Worm (Caenorhabditis elegans): Measurements from ENCODE around the gene srsx-38.
"Not testable (repeated sequence)": the region's sequence is repeated elsewhere in the genome, so short reads cannot be mapped to it uniquely, and the experiment has no call there.

DNA sequence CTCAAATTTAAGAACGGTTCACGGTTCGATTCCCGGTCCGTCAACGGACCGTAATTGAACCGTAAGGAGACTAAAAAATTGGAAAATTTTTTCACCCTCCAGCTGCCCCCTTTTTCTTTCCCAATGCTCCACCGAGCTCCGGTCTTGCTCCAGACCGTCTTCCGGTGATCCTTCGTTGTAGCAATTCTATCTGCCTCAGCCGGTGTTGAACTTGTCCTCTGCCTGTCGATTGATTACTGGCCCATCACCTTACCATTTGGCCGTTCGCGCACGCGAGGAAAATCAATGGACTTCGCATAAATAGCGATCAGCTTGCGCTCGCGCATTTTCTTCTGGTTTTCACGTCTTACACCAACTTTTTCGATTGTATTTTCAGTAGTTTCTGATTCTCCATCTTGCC is 39.9 kb downstream of the srsx-38 start:
- not testable (repeated sequence) for TF ChIP-seq med-1 (GFP tag; optimal IDR thresholded peaks at IDR 0.05; ENCODE audit: insufficient read depth); klf-2 (GFP tag; conservative IDR thresholded peaks at IDR 0.05); ztf-29 (GFP tag; IDR thresholded peaks at IDR 0.05)
- TF ChIP-seq T22C8.4 (GFP tag; IDR thresholded peaks at IDR 0.05) = peak; percentile 22; the same call in 1 of the 2 replicates
- peak; percentile 75 for TF ChIP-seq tab-1 (GFP tag; IDR thresholded peaks at IDR 0.05)
- TF ChIP-seq flt-1 (GFP tag; IDR thresholded peaks at IDR 0.05) = peak; percentile 39; the same call in 1 of the 2 replicates
